Worm (Caenorhabditis elegans): ENCODE results near the gene pqn-70.

The pqn-70 gene

ce11 chrV:11228653-11229173 lies at the start of gene pqn-70 (continued):
- TF ChIP-seq madf-8 (GFP tag; conservative IDR thresholded peaks at IDR 0.05), result no peak
- peak; percentile 14; the same call in 1 of the 2 replicates for TF ChIP-seq rcor-1 (GFP tag; IDR thresholded peaks at IDR 0.05)
- TF ChIP-seq madf-10 (tag; optimal IDR thresholded peaks at IDR 0.05), result peak; percentile 76
- peak; percentile 28; the same call in 1 of the 2 replicates for TF ChIP-seq B0336.3 (GFP tag; IDR thresholded peaks at IDR 0.05)
- peak; percentile 57 for TF ChIP-seq lin-54 (GFP tag; optimal IDR thresholded peaks at IDR 0.05)
- TF ChIP-seq dox-1 (GFP tag; IDR thresholded peaks at IDR 0.05), result peak; percentile 67
- no peak for TF ChIP-seq zim-3 (tag; optimal IDR thresholded peaks at IDR 0.05)
- peak; percentile 55 for TF ChIP-seq nhr-80 (tag; optimal IDR thresholded peaks at IDR 0.05)
- peak; percentile 13 for TF ChIP-seq snpc-4 (GFP tag; optimal IDR thresholded peaks at IDR 0.05)
- TF ChIP-seq snpc-4 (tag; optimal IDR thresholded peaks at IDR 0.05), result peak in 3 of 4 experiments; percentile 32 to 69 (median 65)
- peak; percentile 52; the same call in 1 of the 2 replicates for TF ChIP-seq attf-3 (GFP tag; conservative IDR thresholded peaks at IDR 0.05)
- no peak for TF ChIP-seq mel-28 (tag; optimal IDR thresholded peaks at IDR 0.05; ENCODE audit: borderline replicate concordance)
- TF ChIP-seq somi-1 (GFP tag; optimal IDR thresholded peaks at IDR 0.05), result peak; percentile 68
- peak; percentile 62 for TF ChIP-seq tbp1 (GFP tag; optimal IDR thresholded peaks at IDR 0.05)
- peak; percentile 67 for TF ChIP-seq lin-40 (tag; optimal IDR thresholded peaks at IDR 0.05)

- TF ChIP-seq B0035.1 (tag; optimal IDR thresholded peaks at IDR 0.05), result no peak
- no peak for TF ChIP-seq F23B12.7 (tag; optimal IDR thresholded peaks at IDR 0.05; ENCODE audit: insufficient read depth)
- TF ChIP-seq Y53F4B.3 (GFP tag; IDR thresholded peaks at IDR 0.05), result no peak
- TF ChIP-seq bed-1 (GFP tag; IDR thresholded peaks at IDR 0.05), result no peak
- TF ChIP-seq sptf-2 (GFP tag; optimal IDR thresholded peaks at IDR 0.05), result no peak
- no peak for TF ChIP-seq aptf-3 (GFP tag; IDR thresholded peaks at IDR 0.05)
- no peak for TF ChIP-seq B0019.2 (GFP tag; conservative IDR thresholded peaks at IDR 0.05)
- TF ChIP-seq madf-6 (GFP tag; IDR thresholded peaks at IDR 0.05), result no peak
- no peak for TF ChIP-seq lir-1 (GFP tag; conservative IDR thresholded peaks at IDR 0.05)
- TF ChIP-seq sea-2 (GFP tag; IDR thresholded peaks at IDR 0.05), result no peak
Observed at ce11 chrV:11272848-11273247, 44.3 kb upstream of the pqn-70 start, which contains the start of gene clec-223. Gene clec-223 (plus strand): TSS chrV:11273148.

- TF ChIP-seq hlh-12 (tag; optimal IDR thresholded peaks at IDR 0.05), result no peak
- no peak for TF ChIP-seq attf-3 (GFP tag; conservative IDR thresholded peaks at IDR 0.05)
- no peak for TF ChIP-seq mxl-1 (tag; optimal IDR thresholded peaks at IDR 0.05)
- no peak for TF ChIP-seq nfya-2 (GFP tag; IDR thresholded peaks at IDR 0.05)
- no peak for TF ChIP-seq ztf-28 (GFP tag; IDR thresholded peaks at IDR 0.05)
- TF ChIP-seq nhr-179 (tag; optimal IDR thresholded peaks at IDR 0.05), result no peak
- TF ChIP-seq F10E7.11 (tag; optimal IDR thresholded peaks at IDR 0.05), result no peak
- TF ChIP-seq Y53G8AR.9 (GFP tag; conservative IDR thresholded peaks at IDR 0.05), result no peak
- TF ChIP-seq tlf-1 (GFP tag; optimal IDR thresholded peaks at IDR 0.05), result no peak
- TF ChIP-seq ztf-26 (tag; optimal IDR thresholded peaks at IDR 0.05), result no peak
- no peak for TF ChIP-seq unc-130 (GFP tag; optimal IDR thresholded peaks at IDR 0.05)
- no peak for TF ChIP-seq lir-1 (GFP tag; conservative IDR thresholded peaks at IDR 0.05)
- no peak for TF ChIP-seq snpc-1.3 (tag; optimal IDR thresholded peaks at IDR 0.05; ENCODE audit: insufficient read depth)
- TF ChIP-seq B0019.2 (GFP tag; conservative IDR thresholded peaks at IDR 0.05), result no peak
- no peak for TF ChIP-seq repo-1 (tag; optimal IDR thresholded peaks at IDR 0.05)
- no peak for TF ChIP-seq sptf-2 (GFP tag; optimal IDR thresholded peaks at IDR 0.05)
- TF ChIP-seq egrh-3 (GFP tag; IDR thresholded peaks at IDR 0.05), result no peak
- no peak for TF ChIP-seq ZK185.1 (tag; optimal IDR thresholded peaks at IDR 0.05; ENCODE audit: poor library complexity, severe bottlenecking)
Observed at ce11 chrV:11271051-11271450, 42.5 kb upstream of the pqn-70 start, which contains the start of gene clec-222. Gene clec-222 (plus strand): TSS chrV:11271351.
